Worm (Caenorhabditis elegans) whole organism, L4/young adult: ENCODE data around the gene irld-36.

ENCODE experiments used
- W03F9.2 ChIP-seq: fragments of 150-350 bp; optimal IDR thresholded peaks from 2 replicates; lab custom pipeline; 2014; ENCODE audit warnings: missing biosample characterization, missing genetic modification characterization
- dao-5 ChIP-seq: sonication (generic microtip); optimal IDR thresholded peaks from 2 replicates; lab custom pipeline; 2016; ENCODE audit warnings: missing genotype, missing genetic modification characterization, moderate library complexity, missing compliant biosample characterization
- him-1 ChIP-seq: sonication (generic microtip); optimal IDR thresholded peaks from 2 replicates; lab custom pipeline; 2016; ENCODE audit warnings: missing genotype, missing genetic modification reagents, missing genetic modification characterization, missing compliant biosample characterization

- TF ChIP-seq dao-5 (no peak), him-1 (no peak), W03F9.2 (tag; lab: Kevin White, UChicago) (no peak)
Observed at ce11 chrII:1692827-1693226, 13.6 kb downstream of the irld-36 start, which contains the start of gene fbxc-21.
